Fruit fly (Drosophila melanogaster) whole organism, embryonic: ENCODE data around the gene CG17283.

ENCODE experiments used
- Bdp1 ChIP-seq: fragments of 200-800 bp; sonication (Bioruptor generic); optimal IDR thresholded peaks from 3 replicates; lab custom pipeline; 2016; ENCODE audit warnings: missing biosample characterization, missing genetic modification characterization
- Bgb ChIP-seq: fragments of 200-800 bp; sonication (Bioruptor generic); IDR thresholded peaks from 2 replicates; pipeline ENCODE4 v1.3.6; 2022; ENCODE audit warnings: missing biosample characterization, missing genetic modification characterization; ENCODE audit not compliant: partially characterized antibody
- CG11504 ChIP-seq: fragments of 200-800 bp; sonication (Bioruptor generic); optimal IDR thresholded peaks from 3 replicates; lab custom pipeline; 2019; ENCODE audit warnings: missing biosample characterization, mild to moderate bottlenecking, missing genetic modification characterization, moderate library complexity
- CG11560 ChIP-seq: fragments of 200-800 bp; sonication (Bioruptor generic); IDR thresholded peaks from 3 replicates; pipeline ENCODE4 v1.3.6; 2022; ENCODE audit warnings: missing biosample characterization, missing genetic modification characterization
- CG18011 ChIP-seq: fragments of 200-800 bp; sonication (Bioruptor generic); optimal IDR thresholded peaks from 2 replicates; lab custom pipeline; 2017; ENCODE audit warnings: missing biosample characterization, missing genetic modification characterization, mild to moderate bottlenecking, moderate library complexity, missing genotype
- CG18764 ChIP-seq: fragments of 200-800 bp; sonication (Bioruptor generic); optimal IDR thresholded peaks from 3 replicates; lab custom pipeline; 2016; ENCODE audit warnings: missing biosample characterization, missing genetic modification characterization
- CG2875 ChIP-seq: fragments of 200-800 bp; sonication (Bioruptor generic); optimal IDR thresholded peaks from 2 replicates; lab custom pipeline; 2017; ENCODE audit warnings: missing biosample characterization, mild to moderate bottlenecking, missing genetic modification characterization, missing genetic modification reagents
- CG30403 ChIP-seq: fragments of 200-800 bp; sonication (Bioruptor generic); optimal IDR thresholded peaks from 3 replicates; lab custom pipeline; 2016; ENCODE audit warnings: missing biosample characterization, missing genetic modification characterization
- CG31388 ChIP-seq: fragments of 200-800 bp; sonication (Bioruptor generic); optimal IDR thresholded peaks from 2 replicates; lab custom pipeline; 2016; ENCODE audit warnings: missing biosample characterization, missing genetic modification characterization
- CG3163 ChIP-seq: fragments of 200-800 bp; sonication (Bioruptor generic); optimal IDR thresholded peaks from 3 replicates; lab custom pipeline; 2016; ENCODE audit warnings: missing biosample characterization, missing genetic modification characterization
- CG32532 ChIP-seq: fragments of 200-800 bp; sonication (Bioruptor generic); IDR thresholded peaks from 2 replicates; pipeline ENCODE4 v1.3.6; 2022; ENCODE audit warnings: missing biosample characterization, missing genetic modification characterization
- CG4360 ChIP-seq: fragments of 200-800 bp; sonication (Bioruptor generic); IDR thresholded peaks from 2 replicates; pipeline ENCODE4 v1.3.6; 2022; ENCODE audit warnings: missing biosample characterization, missing genetic modification characterization
- CG4404 ChIP-seq: fragments of 200-800 bp; sonication (Bioruptor generic); IDR thresholded peaks from 2 replicates; pipeline ENCODE4 v1.3.6; 2022; ENCODE audit warnings: missing biosample characterization, missing genetic modification characterization
- CG5953 ChIP-seq: fragments of 200-800 bp; sonication (Bioruptor generic); IDR thresholded peaks from 2 replicates; pipeline ENCODE4 v1.3.6; 2022; ENCODE audit warnings: missing biosample characterization, missing genetic modification characterization
- CG7271 ChIP-seq: fragments of 200-800 bp; sonication (Bioruptor generic); optimal IDR thresholded peaks from 2 replicates; lab custom pipeline; 2018; ENCODE audit warnings: missing biosample characterization, mild to moderate bottlenecking, missing genetic modification characterization, moderate library complexity
- CG7357 ChIP-seq: fragments of 200-800 bp; sonication (Bioruptor generic); IDR thresholded peaks from 3 replicates; pipeline ENCODE4 v1.3.6; 2022; ENCODE audit warnings: missing biosample characterization, missing genetic modification characterization
- CG8281 ChIP-seq: fragments of 200-800 bp; sonication (Bioruptor generic); optimal IDR thresholded peaks from 2 replicates; lab custom pipeline; 2018; ENCODE audit warnings: missing biosample characterization, mild to moderate bottlenecking, missing genetic modification characterization, moderate library complexity
- Chrac-16 ChIP-seq: fragments of 200-800 bp; sonication (Bioruptor generic); optimal IDR thresholded peaks from 3 replicates; lab custom pipeline; 2016; ENCODE audit warnings: missing biosample characterization, missing genetic modification characterization
- Dfd ChIP-seq, 2 experiments: fragments of >200 bp; optimal IDR thresholded peaks; 2 replicates each; lab custom pipeline; 2017; ENCODE audit warnings: missing biosample characterization in 2 of 2, missing genetic modification characterization in 2 of 2
- HmgZ ChIP-seq: fragments of 200-800 bp; sonication (Bioruptor generic); optimal IDR thresholded peaks from 2 replicates; lab custom pipeline; 2018; ENCODE audit warnings: missing biosample characterization, mild to moderate bottlenecking, missing genetic modification characterization
- Hmx ChIP-seq: fragments of 200-800 bp; sonication (Bioruptor generic); optimal IDR thresholded peaks from 2 replicates; lab custom pipeline; 2016; ENCODE audit warnings: missing biosample characterization, missing genetic modification characterization
- Hr78 ChIP-seq, 2 experiments: fragments of 200-800 bp in 1 of 2; fragments of >200 bp in 1 of 2; sonication (Bioruptor generic) in 1 of 2; optimal IDR thresholded peaks; 2 replicates each; lab custom pipeline; 2017 to 2019; ENCODE audit warnings: missing biosample characterization in 2 of 2, missing genetic modification characterization in 2 of 2, mild to moderate bottlenecking in 1 of 2, moderate library complexity in 1 of 2
- NfI ChIP-seq: fragments of 200-800 bp; sonication (Bioruptor generic); optimal IDR thresholded peaks from 3 replicates; lab custom pipeline; 2018; ENCODE audit warnings: missing biosample characterization, mild to moderate bottlenecking, missing genetic modification characterization, moderate library complexity
- Opbp ChIP-seq: fragments of 200-800 bp; sonication (Bioruptor generic); IDR thresholded peaks from 3 replicates; pipeline ENCODE4 v1.3.6; 2022; ENCODE audit warnings: missing biosample characterization, missing genetic modification characterization; ENCODE audit not compliant: partially characterized antibody
- Trl ChIP-seq, 3 experiments: fragments of >200 bp in 2 of 3; fragments of 200-800 bp in 1 of 3; sonication (Bioruptor generic) in 1 of 3; optimal IDR thresholded peaks; 2 replicates in 1 of 3; 3 replicates in 2 of 3; lab custom pipeline; 2016 to 2017; ENCODE audit warnings: missing biosample characterization in 1 of 3, missing genetic modification characterization in 1 of 3
- Vsx1 ChIP-seq: fragments of 200-800 bp; sonication (Bioruptor generic); optimal IDR thresholded peaks from 2 replicates; lab custom pipeline; 2017; ENCODE audit warnings: missing biosample characterization, mild to moderate bottlenecking, missing genetic modification characterization, missing genetic modification reagents
- abd-A ChIP-seq: fragments of 200-800 bp; sonication (Bioruptor generic); optimal IDR thresholded peaks from 3 replicates; lab custom pipeline; 2019; ENCODE audit warnings: missing biosample characterization, mild to moderate bottlenecking, missing genetic modification characterization, moderate library complexity
- ash1 ChIP-seq: fragments of 200-800 bp; sonication (Bioruptor generic); optimal IDR thresholded peaks from 2 replicates; lab custom pipeline; 2018; ENCODE audit warnings: missing biosample characterization, mild to moderate bottlenecking, missing genetic modification characterization
- crp ChIP-seq, 2 experiments: fragments of 200-800 bp; sonication (Bioruptor generic); optimal IDR thresholded peaks; 2 replicates in 1 of 2; 3 replicates in 1 of 2; lab custom pipeline; 2017; ENCODE audit warnings: missing biosample characterization in 2 of 2, missing genetic modification characterization in 2 of 2, mild to moderate bottlenecking in 1 of 2, moderate library complexity in 1 of 2
- disco-r ChIP-seq: fragments of 200-800 bp; sonication (Bioruptor generic); optimal IDR thresholded peaks from 2 replicates; lab custom pipeline; 2016; ENCODE audit warnings: missing biosample characterization, missing genetic modification characterization
- ewg ChIP-seq: fragments of 200-800 bp; sonication (Bioruptor generic); optimal IDR thresholded peaks from 3 replicates; lab custom pipeline; 2017; ENCODE audit warnings: mild to moderate bottlenecking, missing biosample characterization, missing genetic modification reagents, missing genetic modification characterization
- ftz-f1 ChIP-seq: fragments of 200-800 bp; sonication (Bioruptor generic); optimal IDR thresholded peaks from 2 replicates; lab custom pipeline; 2016; ENCODE audit warnings: missing biosample characterization, missing genetic modification characterization
- fu2 ChIP-seq: fragments of 200-800 bp; sonication (Bioruptor generic); optimal IDR thresholded peaks from 2 replicates; lab custom pipeline; 2016; ENCODE audit warnings: missing biosample characterization, missing genetic modification characterization
- gro ChIP-seq: fragments of 200-800 bp; sonication (Bioruptor generic); optimal IDR thresholded peaks from 2 replicates; lab custom pipeline; 2016; ENCODE audit warnings: missing biosample characterization, missing genetic modification characterization
- hbn ChIP-seq: fragments of 200-800 bp; sonication (Bioruptor generic); IDR thresholded peaks from 2 replicates; pipeline ENCODE4 v1.3.6; 2022; ENCODE audit warnings: missing biosample characterization, missing genetic modification characterization; ENCODE audit not compliant: partially characterized antibody
- inv ChIP-seq: fragments of 200-800 bp; sonication (Bioruptor generic); IDR thresholded peaks from 2 replicates; pipeline ENCODE4 v1.3.6; 2022; ENCODE audit warnings: missing biosample characterization, missing genetic modification characterization; ENCODE audit not compliant: partially characterized antibody
- lab ChIP-seq: fragments of 200-800 bp; sonication (Bioruptor generic); optimal IDR thresholded peaks from 3 replicates; lab custom pipeline; 2017; ENCODE audit warnings: missing biosample characterization, missing genetic modification characterization, mild to moderate bottlenecking, moderate library complexity, missing genetic modification reagents
- lbe ChIP-seq: fragments of 200-800 bp; sonication (Bioruptor generic); optimal IDR thresholded peaks from 2 replicates; lab custom pipeline; 2016; ENCODE audit warnings: missing biosample characterization, mild to moderate bottlenecking, missing genetic modification characterization
- lilli ChIP-seq: fragments of 200-800 bp; sonication (Bioruptor generic); optimal IDR thresholded peaks from 3 replicates; lab custom pipeline; 2016; ENCODE audit warnings: missing biosample characterization, missing genetic modification characterization
- nerfin-1 ChIP-seq: fragments of 200-800 bp; sonication (Bioruptor generic); optimal IDR thresholded peaks from 3 replicates; lab custom pipeline; 2019; ENCODE audit warnings: missing biosample characterization, mild to moderate bottlenecking, missing genetic modification characterization, moderate library complexity
- pan ChIP-seq, 4 experiments: fragments of >200 bp in 3 of 4; fragments of 200-800 bp in 1 of 4; sonication (Bioruptor generic) in 1 of 4; optimal IDR thresholded peaks in 3 of 4; IDR thresholded peaks in 1 of 4; 2 replicates each; pipeline versions ENCODE4 v1.3.6 to Lab custom; 2017 to 2022; ENCODE audit warnings: missing biosample characterization in 2 of 4, missing genetic modification characterization in 2 of 4, mixed read lengths in 1 of 4
- row ChIP-seq: fragments of 200-800 bp; sonication (Bioruptor generic); IDR thresholded peaks from 3 replicates; pipeline ENCODE4 v1.3.6; 2022; ENCODE audit warnings: missing biosample characterization, missing genetic modification characterization
- run ChIP-seq: fragments of 200-800 bp; sonication (Bioruptor generic); optimal IDR thresholded peaks from 3 replicates; lab custom pipeline; 2018; ENCODE audit warnings: missing biosample characterization, mild to moderate bottlenecking, missing genetic modification characterization
- sd ChIP-seq: fragments of 200-800 bp; sonication (Bioruptor generic); optimal IDR thresholded peaks from 3 replicates; lab custom pipeline; 2018; ENCODE audit warnings: missing biosample characterization, mild to moderate bottlenecking, missing genetic modification characterization, moderate library complexity
- sna ChIP-seq: fragments of 200-800 bp; sonication (Bioruptor generic); IDR thresholded peaks from 2 replicates; pipeline ENCODE4 v1.3.6; 2022; ENCODE audit warnings: missing biosample characterization, missing genetic modification characterization; ENCODE audit not compliant: partially characterized antibody
- sug ChIP-seq: fragments of 200-800 bp; optimal IDR thresholded peaks from 2 replicates; lab custom pipeline; 2019; ENCODE audit warnings: missing biosample characterization, mild to moderate bottlenecking, missing genetic modification characterization, moderate library complexity
- usp ChIP-seq: fragments of >200 bp; optimal IDR thresholded peaks from 2 replicates; lab custom pipeline; 2017; ENCODE audit warnings: missing biosample characterization, missing genetic modification characterization
- vfl ChIP-seq: fragments of 200-800 bp; sonication (Bioruptor generic); optimal IDR thresholded peaks from 2 replicates; lab custom pipeline; 2016; ENCODE audit warnings: missing biosample characterization, missing genetic modification characterization

CG17283 gene

DNA sequence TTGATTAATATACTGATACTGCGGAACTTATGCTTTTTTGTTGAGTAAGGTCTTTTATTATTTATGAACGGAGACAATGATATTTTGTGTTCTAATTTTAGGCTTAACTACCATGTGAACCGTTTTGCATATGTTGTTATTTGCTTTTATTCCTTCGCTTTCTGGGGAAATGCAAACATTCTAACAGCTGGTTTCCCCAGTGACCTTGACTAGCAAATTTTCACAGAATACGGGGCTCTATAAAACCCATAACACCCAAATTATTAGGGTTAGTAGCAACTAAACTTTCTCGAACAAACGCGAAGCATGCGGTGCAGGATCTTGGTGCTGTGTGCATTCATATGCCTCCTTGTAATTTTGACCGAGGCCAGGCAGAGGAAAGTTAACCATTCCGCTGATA lies at the start of gene CG17283:
Gene CG17283, plus strand, starts transcription at position 301 of the 400 bp plus-strand sequence.
- TF ChIP-seq nerfin-1 (tag; lab: Kevin White, UChicago) (no peak), fu2 (no peak), Opbp (no peak), CG18764 (GFP tag; lab: Kevin White, UChicago) (no peak), CG32532 (GFP tag; lab: Robert Waterston, UW) (no peak), row (GFP tag; lab: Robert Waterston, UW) (no peak), Vsx1 (GFP tag; lab: Kevin White, UChicago) (no peak), ash1 (GFP tag; lab: Kevin White, UChicago) (no peak), CG30403 (GFP tag; lab: Kevin White, UChicago) (no peak), CG5953 (no peak), HmgZ (tag; lab: Kevin White, UChicago) (no peak), Bdp1 (GFP tag; lab: Kevin White, UChicago) (no peak), Bgb (no peak), disco-r (GFP tag; lab: Kevin White, UChicago) (no peak), usp (no peak), run (no peak), vfl (GFP tag; lab: Kevin White, UChicago) (no peak), CG4360 (GFP tag; lab: Robert Waterston, UW) (no peak)

DNA sequence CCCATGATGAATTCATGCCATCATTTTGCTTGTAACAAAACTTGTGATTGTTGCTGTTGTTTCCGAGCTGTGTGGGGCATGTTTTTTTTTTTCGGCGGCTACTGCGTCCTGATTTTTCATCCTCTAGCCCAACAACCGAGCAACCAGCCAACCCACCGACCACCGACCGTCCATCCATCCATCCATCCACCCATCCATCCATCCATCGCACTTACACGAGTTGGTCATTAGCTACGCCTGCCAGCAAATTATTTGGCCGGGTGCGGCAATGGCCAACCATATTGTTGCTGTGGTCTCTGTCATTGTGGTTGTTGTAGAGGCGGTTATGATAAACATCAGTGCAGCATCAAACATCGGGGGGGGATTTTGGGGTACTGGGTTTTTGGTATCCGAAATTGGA lies 48.3 kb upstream of the CG17283 start:
- TF ChIP-seq CG18011 (GFP tag; lab: Kevin White, UChicago) (no peak), ewg (GFP tag; lab: Kevin White, UChicago) (no peak), Chrac-16 (GFP tag; lab: Kevin White, UChicago) (no peak), CG8281 (tag; lab: Kevin White, UChicago) (peak; percentile 94), abd-A (tag; lab: Kevin White, UChicago) (peak; percentile 40)

DNA sequence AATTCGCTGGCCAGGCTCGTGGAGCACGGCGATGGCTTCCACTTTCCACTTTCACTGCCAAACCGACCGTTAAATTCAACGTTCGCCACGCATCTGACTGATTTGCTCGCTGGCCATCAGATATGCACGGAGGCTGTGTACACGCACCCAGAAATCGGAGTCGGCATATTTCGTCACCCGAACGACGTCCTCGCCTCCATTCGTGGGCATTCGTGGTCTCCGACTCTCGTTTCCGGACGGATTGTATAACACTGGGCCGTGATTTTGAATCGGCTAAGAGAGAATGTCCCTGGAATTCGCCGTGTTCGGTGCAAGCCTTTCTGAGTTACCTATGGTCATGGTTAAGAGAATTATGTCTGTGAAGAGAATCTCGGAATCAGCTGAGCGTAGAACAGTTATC lies 41.7 kb upstream of the CG17283 start, which contains the start of gene beat-IIa:
Gene beat-IIa, minus strand, starts transcription at position 97 of the 400 bp plus-strand sequence.
- TF ChIP-seq lab, result no peak
- TF ChIP-seq CG4404 (GFP tag; lab: Robert Waterston, UW), result no peak
- TF ChIP-seq crp (GFP tag; optimal IDR thresholded peaks at IDR 0.05; lab: Kevin White, UChicago), result peak in 1 of 2 experiments; percentile 26
- no peak for TF ChIP-seq ftz-f1 (GFP tag; lab: Kevin White, UChicago)
- no peak for TF ChIP-seq CG2875 (GFP tag; lab: Kevin White, UChicago)
- no peak for TF ChIP-seq CG7357 (GFP tag; lab: Robert Waterston, UW)
- TF ChIP-seq lbe, result no peak
- TF ChIP-seq hbn (GFP tag; lab: Robert Waterston, UW), result no peak
- TF ChIP-seq CG3163 (GFP tag; lab: Kevin White, UChicago), result peak; percentile 66
- TF ChIP-seq inv (GFP tag; lab: Robert Waterston, UW), result no peak
- no peak for TF ChIP-seq Hr78 (GFP tag; optimal IDR thresholded peaks at IDR 0.05; lab: Kevin White, UChicago)
- no peak for TF ChIP-seq sna (GFP tag; lab: Robert Waterston, UW)
- TF ChIP-seq pan (optimal IDR thresholded peaks at IDR 0.05; lab: Kevin White, UChicago), result no peak
- no peak for TF ChIP-seq pan (GFP tag; optimal IDR thresholded peaks at IDR 0.05 in 1 of 2, IDR thresholded peaks at IDR 0.05 in 1 of 2)
- TF ChIP-seq Dfd (GFP tag; optimal IDR thresholded peaks at IDR 0.05; lab: Kevin White, UChicago), result no peak
- TF ChIP-seq Trl (optimal IDR thresholded peaks at IDR 0.05; lab: Kevin White, UChicago), result peak in 1 of 2 experiments; percentile 25
- no peak for TF ChIP-seq Trl (GFP tag; optimal IDR thresholded peaks at IDR 0.05; lab: Kevin White, UChicago)
- TF ChIP-seq sug (tag; lab: Kevin White, UChicago), result no peak
- TF ChIP-seq CG11560 (tag; lab: Robert Waterston, UW), result no peak
- TF ChIP-seq sd (tag; lab: Kevin White, UChicago), result no peak
- TF ChIP-seq gro (GFP tag; lab: Kevin White, UChicago), result no peak
- no peak for TF ChIP-seq CG31388 (GFP tag; lab: Kevin White, UChicago)
- TF ChIP-seq NfI (GFP tag; lab: Kevin White, UChicago), result no peak
- no peak for TF ChIP-seq vfl (GFP tag; lab: Kevin White, UChicago)
- no peak for TF ChIP-seq lilli (GFP tag; lab: Kevin White, UChicago)
- TF ChIP-seq Hmx (GFP tag; lab: Kevin White, UChicago), result no peak
- no peak for TF ChIP-seq CG11504 (tag; lab: Kevin White, UChicago)
- TF ChIP-seq CG7271 (tag; lab: Kevin White, UChicago), result no peak
